Fruit fly (Drosophila melanogaster): ENCODE measurements around the gene FarO.

The FarO gene

dm6 chrX:2178802-2179201, 24.9 kb downstream of the FarO start, which contains the start of gene Cyp4ae1 (continued):
- no peak for TF ChIP-seq dimm (GFP tag; IDR thresholded peaks at IDR 0.05)
- no peak for TF ChIP-seq CG15514 (GFP tag; optimal IDR thresholded peaks at IDR 0.05)
- TF ChIP-seq insv (GFP tag; optimal IDR thresholded peaks at IDR 0.05), result no peak
- TF ChIP-seq Hr3 (GFP tag; optimal IDR thresholded peaks at IDR 0.05), result no peak
- peak; percentile 27 for TF ChIP-seq CG34376 (GFP tag; optimal IDR thresholded peaks at IDR 0.05)
- no peak for TF ChIP-seq trem (tag; optimal IDR thresholded peaks at IDR 0.05)
- TF ChIP-seq exex (tag; optimal IDR thresholded peaks at IDR 0.05), result peak; percentile 47
- TF ChIP-seq CG42726 (GFP tag; IDR thresholded peaks at IDR 0.05; ENCODE audit: partially characterized antibody), result no peak
- TF ChIP-seq Dad (GFP tag; optimal IDR thresholded peaks at IDR 0.05), result no peak
- no peak for TF ChIP-seq CG14860 (GFP tag; IDR thresholded peaks at IDR 0.05; ENCODE audit: partially characterized antibody)
- TF ChIP-seq org-1 (GFP tag; optimal IDR thresholded peaks at IDR 0.05), result no peak
- no peak for TF ChIP-seq NfI (GFP tag; optimal IDR thresholded peaks at IDR 0.05)
- TF ChIP-seq Elba2 (GFP tag; optimal IDR thresholded peaks at IDR 0.05), result no peak
- TF ChIP-seq onecut (GFP tag; IDR thresholded peaks at IDR 0.05), result no peak
- no peak for TF ChIP-seq CG8924 (tag; optimal IDR thresholded peaks at IDR 0.05)
- TF ChIP-seq Pdp1 (GFP tag; optimal IDR thresholded peaks at IDR 0.05), result peak in 1 of 2 experiments; percentile 92
- TF ChIP-seq CG1603 (tag; optimal IDR thresholded peaks at IDR 0.05), result no peak

dm6 chrX:2175956-2176469, 27.7 kb downstream of the FarO start, which contains the start of gene Cyp4d2:
Gene Cyp4d2, plus strand, starts transcription at chrX:2176006.
- peak in 1 of 2 experiments; percentile 47 for TF ChIP-seq Hr78 (GFP tag; optimal IDR thresholded peaks at IDR 0.05)
- no peak for TF ChIP-seq shn (GFP tag; optimal IDR thresholded peaks at IDR 0.05)
- TF ChIP-seq Lpt (GFP tag; optimal IDR thresholded peaks at IDR 0.05), result no peak

dm6 chrX:2175265-2175795, 28.3 kb downstream of the FarO start, which contains the start of gene Cyp4d14:
Gene Cyp4d14, minus strand, starts transcription at chrX:2175315.
- no peak for TF ChIP-seq CG10209 (GFP tag; optimal IDR thresholded peaks at IDR 0.05)
- peak in 1 of 2 experiments; percentile 64 for TF ChIP-seq Hr78 (GFP tag; optimal IDR thresholded peaks at IDR 0.05)
- TF ChIP-seq grn (GFP tag; optimal IDR thresholded peaks at IDR 0.05), result peak; percentile 56
- TF ChIP-seq CG10959 (GFP tag; IDR thresholded peaks at IDR 0.05), result no peak
- no peak for TF ChIP-seq CG16813 (GFP tag; IDR thresholded peaks at IDR 0.05; ENCODE audit: partially characterized antibody)
- TF ChIP-seq Blimp-1 (GFP tag; optimal IDR thresholded peaks at IDR 0.05), result no peak
- no peak for TF ChIP-seq gcm2 (GFP tag; optimal IDR thresholded peaks at IDR 0.05)
- peak; percentile 48 for TF ChIP-seq Med (GFP tag)
- TF ChIP-seq lmd (GFP tag; IDR thresholded peaks at IDR 0.05), result no peak
- TF ChIP-seq ab (GFP tag; optimal IDR thresholded peaks at IDR 0.05), result no peak
- no peak for TF ChIP-seq CG14710 (tag; optimal IDR thresholded peaks at IDR 0.05)
- no peak for TF ChIP-seq cas (GFP tag; IDR thresholded peaks at IDR 0.05)
- no peak for TF ChIP-seq Six4 (GFP tag; optimal IDR thresholded peaks at IDR 0.05)
- no peak for TF ChIP-seq CG3163 (GFP tag; optimal IDR thresholded peaks at IDR 0.05)
- no peak for TF ChIP-seq Oli (tag; optimal IDR thresholded peaks at IDR 0.05)
- TF ChIP-seq CG3281 (GFP tag; optimal IDR thresholded peaks at IDR 0.05), result no peak
- no peak for TF ChIP-seq kay (GFP tag; optimal IDR thresholded peaks at IDR 0.05)
- TF ChIP-seq ftz-f1 (GFP tag; optimal IDR thresholded peaks at IDR 0.05), result peak; percentile 60
- TF ChIP-seq sug (tag; optimal IDR thresholded peaks at IDR 0.05), result peak; percentile 91
- TF ChIP-seq CG3995 (GFP tag; optimal IDR thresholded peaks at IDR 0.05), result no peak
- TF ChIP-seq CG6854 (GFP tag; optimal IDR thresholded peaks at IDR 0.05), result no peak
- no peak for TF ChIP-seq nerfin-1 (tag; optimal IDR thresholded peaks at IDR 0.05)
- 0 out of 3 replicates have a peak, but pooled peaks have one; percentile 7 for TF ChIP-seq Dbx (GFP tag; IDR thresholded peaks at IDR 0.05)
